Worm (Caenorhabditis elegans) whole organism, L2 larva: ENCODE measurements around the gene srlf-32.

Experiments used
- C34F6.9 ChIP-seq: fragments of 150-350 bp; optimal IDR thresholded peaks from 2 replicates; lab custom pipeline; 2014; ENCODE audit warnings: missing biosample characterization, missing genetic modification characterization
- F13H6.1 ChIP-seq: sonication (generic microtip); optimal IDR thresholded peaks from 2 replicates; lab custom pipeline; 2016; ENCODE audit warnings: missing genetic modification characterization, missing compliant biosample characterization
- R02D3.7 ChIP-seq: fragments of 150-350 bp; optimal IDR thresholded peaks from 2 replicates; lab custom pipeline; 2014; ENCODE audit warnings: missing biosample characterization, missing genetic modification characterization
- Y55F3AM.14 ChIP-seq: fragments of 200-800 bp; sonication (Bioruptor generic); optimal IDR thresholded peaks from 2 replicates; lab custom pipeline; 2018; ENCODE audit warnings: mild to moderate bottlenecking, missing genetic modification characterization, missing compliant biosample characterization
- ZK546.5 ChIP-seq: sonication (generic microtip); optimal IDR thresholded peaks from 2 replicates; lab custom pipeline; 2017; ENCODE audit warnings: missing biosample characterization, missing genetic modification characterization
- alr-1 ChIP-seq: fragments of 150-350 bp; optimal IDR thresholded peaks from 2 replicates; lab custom pipeline; 2014; ENCODE audit warnings: missing biosample characterization, missing genetic modification characterization
- aly-2 ChIP-seq: fragments of 150-350 bp; optimal IDR thresholded peaks from 2 replicates; lab custom pipeline; 2014; ENCODE audit warnings: missing biosample characterization, missing genetic modification characterization
- ama-1 ChIP-seq: fragments of 150-350 bp; optimal IDR thresholded peaks from 2 replicates; lab custom pipeline; 2018; ENCODE audit warnings: inconsistent platforms
- blmp-1 ChIP-seq: sonication (generic microtip); optimal IDR thresholded peaks from 2 replicates; lab custom pipeline; 2017; ENCODE audit warnings: missing genetic modification characterization, mild to moderate bottlenecking, missing compliant biosample characterization, antibody characterized with exemption, moderate library complexity; ENCODE audit not compliant: insufficient read depth
- ceh-16 ChIP-seq: fragments of 150-350 bp; optimal IDR thresholded peaks from 2 replicates; lab custom pipeline; 2014; ENCODE audit warnings: missing biosample characterization, missing genetic modification characterization
- ceh-82 ChIP-seq: fragments of 150-350 bp; optimal IDR thresholded peaks from 2 replicates; lab custom pipeline; 2014; ENCODE audit warnings: missing biosample characterization, missing genetic modification characterization
- crh-2 ChIP-seq: sonication (generic microtip); optimal IDR thresholded peaks from 2 replicates; lab custom pipeline; 2017; ENCODE audit warnings: missing biosample characterization, missing genetic modification characterization
- dmd-4 ChIP-seq: sonication (generic microtip); optimal IDR thresholded peaks from 2 replicates; lab custom pipeline; 2017; ENCODE audit warnings: missing biosample characterization, missing genetic modification characterization
- egl-27 ChIP-seq: sonication (generic microtip); optimal IDR thresholded peaks from 3 replicates; lab custom pipeline; 2017; ENCODE audit warnings: missing biosample characterization, missing genetic modification reagents, missing genetic modification characterization
- elt-1 ChIP-seq: fragments of 150-350 bp; optimal IDR thresholded peaks from 2 replicates; lab custom pipeline; 2014; ENCODE audit warnings: missing biosample characterization, missing genetic modification characterization
- elt-3 ChIP-seq: sonication (generic microtip); optimal IDR thresholded peaks from 2 replicates; lab custom pipeline; 2017; ENCODE audit warnings: missing biosample characterization, missing genetic modification characterization
- fos-1 ChIP-seq: fragments of 150-350 bp; optimal IDR thresholded peaks from 2 replicates; lab custom pipeline; 2014; ENCODE audit warnings: missing biosample characterization, missing genetic modification characterization
- lin-11 ChIP-seq: fragments of 150-350 bp; sonication (generic microtip); optimal IDR thresholded peaks from 2 replicates; lab custom pipeline; 2014; ENCODE audit warnings: missing biosample characterization, missing genetic modification characterization, inconsistent platforms, mixed read lengths
- lin-13 ChIP-seq: fragments of 150-350 bp; optimal IDR thresholded peaks from 2 replicates; lab custom pipeline; 2014; ENCODE audit warnings: missing biosample characterization, missing genetic modification reagents, missing genetic modification characterization
- lin-39 ChIP-seq: fragments of 150-350 bp; optimal IDR thresholded peaks from 2 replicates; lab custom pipeline; 2014; ENCODE audit warnings: missing biosample characterization, missing genetic modification reagents, missing genetic modification characterization
- lsy-2 ChIP-seq, 2 experiments: fragments of 150-350 bp in 1 of 2; sonication (generic microtip) in 1 of 2; optimal IDR thresholded peaks; 2 replicates each; lab custom pipeline; 2014 to 2017; ENCODE audit warnings: missing biosample characterization in 2 of 2, missing genetic modification characterization in 2 of 2
- mab-5 ChIP-seq: fragments of 150-350 bp; optimal IDR thresholded peaks from 2 replicates; lab custom pipeline; 2014; ENCODE audit warnings: missing biosample characterization, missing genetic modification characterization
- mbf-1 ChIP-seq: sonication (generic microtip); optimal IDR thresholded peaks from 2 replicates; lab custom pipeline; 2017; ENCODE audit warnings: missing biosample characterization, missing genetic modification characterization
- mdl-1 ChIP-seq, 2 experiments: fragments of 150-350 bp in 1 of 2; sonication (generic microtip) in 1 of 2; optimal IDR thresholded peaks; 2 replicates each; lab custom pipeline; 2017; ENCODE audit warnings: missing biosample characterization in 2 of 2, missing genetic modification characterization in 2 of 2
- nhr-10 ChIP-seq: sonication (generic microtip); optimal IDR thresholded peaks from 2 replicates; lab custom pipeline; 2017; ENCODE audit warnings: missing biosample characterization, missing genetic modification characterization
- nhr-11 ChIP-seq: fragments of 150-350 bp; optimal IDR thresholded peaks from 2 replicates; lab custom pipeline; 2014; ENCODE audit warnings: missing biosample characterization, missing genetic modification characterization
- nhr-12 ChIP-seq: fragments of 150-350 bp; optimal IDR thresholded peaks from 2 replicates; lab custom pipeline; 2014; ENCODE audit warnings: missing biosample characterization, missing genetic modification characterization
- nhr-129 ChIP-seq: fragments of 150-350 bp; optimal IDR thresholded peaks from 2 replicates; lab custom pipeline; 2014; ENCODE audit warnings: missing biosample characterization, missing genetic modification characterization
- nhr-21 ChIP-seq: fragments of 150-350 bp; optimal IDR thresholded peaks from 2 replicates; lab custom pipeline; 2014; ENCODE audit warnings: missing biosample characterization, missing genetic modification characterization
- nhr-23 ChIP-seq: fragments of 150-350 bp; optimal IDR thresholded peaks from 2 replicates; lab custom pipeline; 2014; ENCODE audit warnings: missing biosample characterization, missing genetic modification reagents, missing genetic modification characterization
- nhr-237 ChIP-seq: fragments of 150-350 bp; optimal IDR thresholded peaks from 2 replicates; lab custom pipeline; 2014; ENCODE audit warnings: missing biosample characterization, missing genetic modification characterization
- nhr-25 ChIP-seq: fragments of 150-350 bp; sonication (generic microtip); optimal IDR thresholded peaks from 3 replicates; lab custom pipeline; 2014; ENCODE audit warnings: missing biosample characterization, missing genetic modification characterization
- nhr-6 ChIP-seq: fragments of 150-350 bp; optimal IDR thresholded peaks from 2 replicates; lab custom pipeline; 2014; ENCODE audit warnings: missing biosample characterization, missing genetic modification characterization
- nhr-77 ChIP-seq: fragments of 150-350 bp; optimal IDR thresholded peaks from 2 replicates; lab custom pipeline; 2014; ENCODE audit warnings: missing biosample characterization, missing genetic modification characterization
- peb-1 ChIP-seq: fragments of 150-350 bp; optimal IDR thresholded peaks from 2 replicates; lab custom pipeline; 2014; ENCODE audit warnings: missing biosample characterization, missing genetic modification characterization
- sem-4 ChIP-seq: fragments of 150-350 bp; optimal IDR thresholded peaks from 2 replicates; lab custom pipeline; 2014; ENCODE audit warnings: missing biosample characterization, missing genetic modification reagents, missing genetic modification characterization
- skn-1 ChIP-seq: sonication (generic microtip); optimal IDR thresholded peaks from 2 replicates; lab custom pipeline; 2017; ENCODE audit warnings: missing biosample characterization, missing genetic modification characterization
- sma-3 ChIP-seq: sonication (generic microtip); optimal IDR thresholded peaks from 2 replicates; lab custom pipeline; 2016; ENCODE audit warnings: missing genetic modification reagents, missing genetic modification characterization, missing compliant biosample characterization
- sma-9 ChIP-seq, 2 experiments: fragments of 150-350 bp in 1 of 2; sonication (generic microtip) in 1 of 2; optimal IDR thresholded peaks; 2 replicates each; lab custom pipeline; 2014 to 2016; ENCODE audit warnings: missing genetic modification characterization in 2 of 2, mild to moderate bottlenecking in 1 of 2, missing biosample characterization in 1 of 2, missing compliant biosample characterization in 1 of 2, missing genetic modification reagents in 1 of 2, moderate library complexity in 1 of 2
- snpc-4 ChIP-seq: fragments of 150-350 bp; optimal IDR thresholded peaks from 2 replicates; lab custom pipeline; 2014; ENCODE audit warnings: missing biosample characterization, missing genetic modification characterization
- unc-39 ChIP-seq: fragments of 150-350 bp; optimal IDR thresholded peaks from 2 replicates; lab custom pipeline; 2014; ENCODE audit warnings: missing biosample characterization, missing genetic modification characterization
- unc-55 ChIP-seq: fragments of 150-350 bp; sonication (generic microtip); optimal IDR thresholded peaks from 3 replicates; lab custom pipeline; 2014; ENCODE audit warnings: missing biosample characterization, missing genetic modification reagents, missing genetic modification characterization
- unc-62 ChIP-seq: fragments of 150-350 bp; optimal IDR thresholded peaks from 2 replicates; lab custom pipeline; 2014; ENCODE audit warnings: missing biosample characterization, missing genetic modification reagents, missing genetic modification characterization
- zag-1 ChIP-seq: fragments of 150-350 bp; optimal IDR thresholded peaks from 2 replicates; lab custom pipeline; 2014; ENCODE audit warnings: missing biosample characterization, missing genetic modification characterization
- ztf-1 ChIP-seq: fragments of 200-800 bp; sonication (Bioruptor generic); conservative IDR thresholded peaks from 2 replicates; pipeline ENCODE4 v1.3.6; 2022; ENCODE audit warnings: missing genetic modification characterization, missing compliant biosample characterization
- ztf-11 ChIP-seq: sonication (generic microtip); optimal IDR thresholded peaks from 2 replicates; lab custom pipeline; 2017; ENCODE audit warnings: missing biosample characterization, missing genetic modification characterization
- ztf-4 ChIP-seq: fragments of 150-350 bp; optimal IDR thresholded peaks from 2 replicates; lab custom pipeline; 2014; ENCODE audit warnings: missing biosample characterization, missing genetic modification characterization

srlf-32 gene

ce11 chrIV:11949717-11950116 lies 23.9 kb downstream of the srlf-32 start, which contains the start of gene hdl-1:
TSS of gene hdl-1 (minus strand) at chrIV:11949817.
- no peak for TF ChIP-seq elt-3
- no peak for TF ChIP-seq lin-13 (GFP tag; lab: Kevin White, UChicago)
- TF ChIP-seq Y55F3AM.14 (GFP tag; lab: Kevin White, UChicago) = no peak
- TF ChIP-seq egl-27 (tag; lab: Kevin White, UChicago) = no peak
- no peak for TF ChIP-seq sma-9 (GFP tag; optimal IDR thresholded peaks at IDR 0.05; lab: Kevin White, UChicago)
- no peak for TF ChIP-seq sma-9 (tag; optimal IDR thresholded peaks at IDR 0.05; lab: Kevin White, UChicago)
- TF ChIP-seq sma-3 (GFP tag; lab: Kevin White, UChicago) = no peak
- TF ChIP-seq lin-39 (tag; lab: Kevin White, UChicago) = no peak

ce11 chrIV:11950270-11950669 lies 24.4 kb downstream of the srlf-32 start, which contains the start of gene tbx-36:
TSS of gene tbx-36 (plus strand) at chrIV:11950570.
- TF ChIP-seq lin-11 (tag; lab: Kevin White, UChicago) (no peak), Y55F3AM.14 (GFP tag; lab: Kevin White, UChicago) (no peak), nhr-21 (tag; lab: Kevin White, UChicago) (no peak), C34F6.9 (tag; lab: Kevin White, UChicago) (no peak), aly-2 (no peak), nhr-6 (tag; lab: Kevin White, UChicago) (no peak)
- TF ChIP-seq, all 48 proteins: peak for 0

- TF ChIP-seq skn-1 (tag; lab: Kevin White, UChicago) (no peak), crh-2 (tag; lab: Kevin White, UChicago) (peak; percentile 59), nhr-23 (tag; lab: Kevin White, UChicago) (no peak), dmd-4 (tag; lab: Kevin White, UChicago) (no peak), mab-5 (no peak), ama-1 (lab: Kevin White, UChicago) (peak; percentile 56), elt-1 (tag; lab: Kevin White, UChicago) (no peak), ztf-4 (tag; lab: Kevin White, UChicago) (no peak), sma-3 (GFP tag; lab: Kevin White, UChicago) (peak; percentile 24), snpc-4 (tag; lab: Kevin White, UChicago) (no peak), peb-1 (tag; lab: Kevin White, UChicago) (no peak), Y55F3AM.14 (GFP tag; lab: Kevin White, UChicago) (no peak), ceh-16 (no peak), F13H6.1 (peak; percentile 48), nhr-6 (tag; lab: Kevin White, UChicago) (no peak), nhr-21 (tag; lab: Kevin White, UChicago) (no peak), ztf-1 (GFP tag; lab: Robert Waterston, UW) (no peak), nhr-237 (tag; lab: Kevin White, UChicago) (no peak), nhr-129 (tag; lab: Kevin White, UChicago) (peak; percentile 75), mbf-1 (no peak), ceh-82 (tag; lab: Kevin White, UChicago) (no peak), ZK546.5 (tag; lab: Kevin White, UChicago) (no peak), lin-11 (tag; lab: Kevin White, UChicago) (no peak), mdl-1 (tag; optimal IDR thresholded peaks at IDR 0.05; lab: Kevin White, UChicago) (peak in 1 of 2 experiments; percentile 5), lin-39 (tag; lab: Kevin White, UChicago) (no peak), lsy-2 (tag; optimal IDR thresholded peaks at IDR 0.05; lab: Kevin White, UChicago) (peak; percentile 16), nhr-11 (tag; lab: Kevin White, UChicago) (no peak), alr-1 (no peak), R02D3.7 (tag; lab: Kevin White, UChicago) (no peak), fos-1 (tag; lab: Kevin White, UChicago) (peak; percentile 50), unc-62 (GFP tag; lab: Kevin White, UChicago) (no peak), lin-13 (GFP tag; lab: Kevin White, UChicago) (peak; percentile 59), nhr-12 (tag; lab: Kevin White, UChicago) (no peak), sem-4 (tag; lab: Kevin White, UChicago) (no peak), nhr-10 (no peak), unc-55 (GFP tag; lab: Kevin White, UChicago) (peak; percentile 35), blmp-1 (tag; lab: Kevin White, UChicago) (peak; percentile 44), C34F6.9 (tag; lab: Kevin White, UChicago) (peak; percentile 52), egl-27 (tag; lab: Kevin White, UChicago) (no peak), sma-9 (GFP tag; optimal IDR thresholded peaks at IDR 0.05; lab: Kevin White, UChicago) (peak; percentile 47), sma-9 (tag; optimal IDR thresholded peaks at IDR 0.05; lab: Kevin White, UChicago) (no peak), unc-39 (no peak), elt-3 (no peak), nhr-77 (tag; lab: Kevin White, UChicago) (no peak), ztf-11 (tag; lab: Kevin White, UChicago) (no peak), aly-2 (no peak), nhr-25 (tag; lab: Kevin White, UChicago) (peak; percentile 73), zag-1 (tag; lab: Kevin White, UChicago) (no peak)
These were observed 26.9 kb downstream of the srlf-32 start, which contains the start of gene gdh-1 for ce11 chrIV:11952612-11953299. TSS of gene gdh-1 (plus strand) at chrIV:11953249.
